Fruit fly (Drosophila melanogaster) whole organism, wandering third instar larva: ENCODE measurements around the gene Ir8a.

Source experiments
- Abd-B ChIP-seq: fragments of >200 bp; optimal IDR thresholded peaks from 2 replicates; lab custom pipeline; 2017; ENCODE audit warnings: missing biosample characterization, missing genetic modification characterization
- CG9705 ChIP-seq: fragments of 200-800 bp; sonication (Bioruptor generic); optimal IDR thresholded peaks from 2 replicates; lab custom pipeline; 2018; ENCODE audit warnings: missing biosample characterization, mild to moderate bottlenecking, missing genetic modification characterization
- CrebA ChIP-seq: fragments of 200-800 bp; sonication (Bioruptor generic); optimal IDR thresholded peaks from 2 replicates; lab custom pipeline; 2016; ENCODE audit warnings: missing biosample characterization, mild to moderate bottlenecking, missing genetic modification characterization, borderline replicate concordance
- Dfd ChIP-seq: fragments of >200 bp; optimal IDR thresholded peaks from 2 replicates; lab custom pipeline; 2017; ENCODE audit warnings: missing biosample characterization, missing genetic modification characterization
- GATAd ChIP-seq: sonication (Bioruptor generic); optimal IDR thresholded peaks from 2 replicates; lab custom pipeline; 2016; ENCODE audit warnings: missing biosample characterization, missing genetic modification characterization
- HLH106 ChIP-seq: fragments of 200-800 bp; optimal IDR thresholded peaks from 3 replicates; lab custom pipeline; 2019; ENCODE audit warnings: missing biosample characterization, mild to moderate bottlenecking, missing genetic modification characterization, moderate library complexity
- Hr78 ChIP-seq: fragments of >200 bp; optimal IDR thresholded peaks from 2 replicates; lab custom pipeline; 2017; ENCODE audit warnings: missing biosample characterization, missing genetic modification characterization
- OdsH ChIP-seq: fragments of 200-800 bp; sonication (Bioruptor generic); optimal IDR thresholded peaks from 2 replicates; lab custom pipeline; 2016; ENCODE audit warnings: missing biosample characterization, mild to moderate bottlenecking, missing genetic modification characterization
- br ChIP-seq: fragments of 200-800 bp; sonication (Bioruptor generic); optimal IDR thresholded peaks from 2 replicates; lab custom pipeline; 2016; ENCODE audit warnings: missing biosample characterization, missing genetic modification characterization
- dsf ChIP-seq: sonication (Bioruptor generic); optimal IDR thresholded peaks from 2 replicates; lab custom pipeline; 2016; ENCODE audit warnings: missing biosample characterization, missing genetic modification characterization, borderline replicate concordance
- jim ChIP-seq: fragments of 175-275, 200-325 bp; sonication (Bioruptor generic); optimal IDR thresholded peaks from 2 replicates; lab custom pipeline; 2016; ENCODE audit warnings: missing biosample characterization, mild to moderate bottlenecking, missing genetic modification characterization
- lola ChIP-seq: fragments of >200 bp; optimal IDR thresholded peaks from 2 replicates; lab custom pipeline; 2017; ENCODE audit warnings: missing biosample characterization, missing genetic modification characterization
- pan ChIP-seq: fragments of >200 bp; optimal IDR thresholded peaks from 2 replicates; lab custom pipeline; 2017

DNA sequence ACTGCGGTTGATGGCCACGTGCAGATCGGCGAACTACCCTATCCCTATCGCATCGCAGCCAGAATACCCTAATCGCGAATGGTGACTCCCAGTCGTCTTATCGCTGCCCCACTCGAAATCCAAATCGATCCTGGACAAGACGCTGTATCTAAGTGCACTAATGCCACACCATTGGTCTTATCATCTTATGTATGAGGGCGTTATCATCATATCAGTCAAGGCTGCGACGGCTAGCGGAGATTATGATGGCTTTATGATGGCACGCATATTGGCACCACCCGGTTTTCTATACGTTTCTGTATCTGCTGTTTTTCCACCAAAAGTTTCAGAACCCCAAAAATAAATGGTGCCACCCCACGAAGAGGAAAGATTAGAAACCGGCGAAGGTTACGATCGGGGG is 36.2 kb downstream of the Ir8a start:
- TF ChIP-seq CrebA (GFP tag; lab: Kevin White, UChicago) (no peak), pan (lab: Kevin White, UChicago) (no peak), Abd-B (GFP tag; lab: Kevin White, UChicago) (no peak), Hr78 (no peak), HLH106 (tag; lab: Kevin White, UChicago) (no peak), OdsH (GFP tag; lab: Kevin White, UChicago) (no peak), dsf (GFP tag; lab: Kevin White, UChicago) (no peak), br (GFP tag; lab: Kevin White, UChicago) (no peak), GATAd (GFP tag; lab: Kevin White, UChicago) (no peak), CG9705 (GFP tag; lab: Kevin White, UChicago) (no peak), lola (no peak), jim (GFP tag; lab: Kevin White, UChicago) (no peak), Dfd (GFP tag; lab: Kevin White, UChicago) (no peak)
